Worm (Caenorhabditis elegans): ENCODE results near the gene F35B3.4.

DNA sequence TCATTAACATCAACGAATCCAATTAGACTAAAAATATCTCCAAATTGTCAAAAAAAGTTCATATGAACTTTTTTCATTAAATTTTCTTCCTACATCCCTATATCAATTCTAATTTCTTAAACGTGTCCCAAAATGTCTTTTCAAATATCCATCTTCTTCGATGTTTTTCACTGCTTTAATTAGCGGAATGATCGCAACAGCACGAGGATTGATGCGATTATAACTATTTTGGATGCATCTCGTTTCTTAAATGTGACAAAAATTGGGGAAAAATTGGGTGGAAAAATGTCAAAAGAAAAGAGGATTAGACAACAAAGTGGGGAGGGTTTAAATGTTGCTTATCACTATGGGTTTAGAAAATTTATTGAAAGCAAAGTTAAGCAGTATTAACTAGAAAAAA is 13.4 kb upstream of the F35B3.4 start:
- no peak for TF ChIP-seq nhr-6 (tag; optimal IDR thresholded peaks at IDR 0.05)
- no peak for TF ChIP-seq fos-1 (tag; optimal IDR thresholded peaks at IDR 0.05)
- no peak for TF ChIP-seq nhr-25 (tag; optimal IDR thresholded peaks at IDR 0.05; ENCODE audit: borderline replicate concordance, insufficient read depth)
- no peak for TF ChIP-seq aly-2 (tag; optimal IDR thresholded peaks at IDR 0.05)
- TF ChIP-seq lin-13 (GFP tag; optimal IDR thresholded peaks at IDR 0.05): no peak
- no peak for TF ChIP-seq mdl-1 (tag; optimal IDR thresholded peaks at IDR 0.05)
- TF ChIP-seq F44E2.7 (GFP tag; IDR thresholded peaks at IDR 0.05): no peak
- TF ChIP-seq ZK546.5 (tag; optimal IDR thresholded peaks at IDR 0.05): no peak
- no peak for TF ChIP-seq nhr-237 (tag; optimal IDR thresholded peaks at IDR 0.05)
- no peak for TF ChIP-seq ama-1 (optimal IDR thresholded peaks at IDR 0.05)
- no peak for TF ChIP-seq ces-1 (GFP tag; optimal IDR thresholded peaks at IDR 0.05)
